Fruit fly (Drosophila melanogaster): ENCODE measurements around the gene ear.

DNA sequence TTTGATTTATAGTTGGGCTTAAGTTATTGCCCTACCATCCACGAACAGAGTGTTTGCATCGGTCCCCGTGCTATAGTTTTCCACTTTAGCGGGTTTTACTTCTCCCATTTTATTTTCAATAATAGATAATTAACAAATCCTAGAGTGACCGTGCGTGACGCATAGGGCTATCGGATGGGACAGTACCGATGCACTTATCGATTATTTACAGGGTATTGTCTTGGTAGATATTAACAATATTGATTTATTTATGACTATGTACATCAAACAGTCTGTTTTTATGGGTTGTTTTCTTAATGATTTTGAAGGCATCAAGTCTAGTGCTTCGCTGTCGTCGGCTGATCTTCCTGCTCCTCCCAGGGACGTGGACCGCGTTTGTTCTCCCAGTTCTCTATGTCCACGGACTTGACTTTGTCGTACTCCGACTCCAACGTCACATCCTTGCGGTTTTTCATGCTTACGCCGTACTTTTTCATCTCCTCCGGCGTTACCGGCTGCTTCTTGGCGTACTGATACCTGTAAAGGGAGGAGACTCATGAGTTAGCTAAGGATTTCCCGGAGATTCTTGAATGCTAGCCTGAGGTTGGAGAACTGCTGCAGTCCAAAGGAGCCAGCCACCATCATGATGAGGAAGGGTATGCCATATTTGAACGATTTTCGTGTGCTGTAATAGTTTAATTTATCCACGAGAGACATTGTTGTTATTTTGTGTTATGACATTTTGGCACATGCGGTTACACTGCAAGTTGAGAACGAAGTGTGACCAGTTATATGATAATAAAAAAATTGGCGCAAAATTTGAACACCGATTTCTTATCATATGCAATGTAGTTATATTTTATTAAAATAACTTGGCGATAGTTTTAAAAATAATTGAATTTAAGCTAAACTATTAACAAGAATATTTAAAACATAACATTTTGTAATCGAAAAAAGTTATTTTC lies 42.4 kb upstream of the ear start, which contains the start of the genes MRG15 and Tm1:
- no peak for TF ChIP-seq CG6792 (GFP tag; optimal IDR thresholded peaks at IDR 0.05)
- TF ChIP-seq CG11294 (GFP tag; IDR thresholded peaks at IDR 0.05) = no peak
- no peak for TF ChIP-seq Sox15 (GFP tag; optimal IDR thresholded peaks at IDR 0.05)
- TF ChIP-seq CG11902 (GFP tag; optimal IDR thresholded peaks at IDR 0.05) = no peak
- TF ChIP-seq Lpt (GFP tag; optimal IDR thresholded peaks at IDR 0.05) = no peak
- TF ChIP-seq OdsH (GFP tag; optimal IDR thresholded peaks at IDR 0.05) = no peak
- TF ChIP-seq Blimp-1 (GFP tag; optimal IDR thresholded peaks at IDR 0.05) = no peak
